Fruit fly (Drosophila melanogaster): ENCODE measurements around the gene Diedel.
A peak's percentile ranks its signal among the peaks of the same experiment; 100 is the strongest.

Diedel gene

dm6 chr3R:29478952-29479538, 14.6 kb upstream of the Diedel start (continued):
- peak; percentile 51 for TF ChIP-seq Nf-YB (GFP tag; optimal IDR thresholded peaks at IDR 0.05)
- TF ChIP-seq Side (GFP tag; optimal IDR thresholded peaks at IDR 0.05): no peak
- TF ChIP-seq CG6689 (GFP tag; IDR thresholded peaks at IDR 0.05): peak; percentile 51
- TF ChIP-seq CG7928 (GFP tag; optimal IDR thresholded peaks at IDR 0.05): peak; percentile 15
- TF ChIP-seq CG4730 (GFP tag; IDR thresholded peaks at IDR 0.05): peak; percentile 68
- peak; percentile 41 for TF ChIP-seq CG1603 (tag; optimal IDR thresholded peaks at IDR 0.05)
- no peak for TF ChIP-seq da (GFP tag; optimal IDR thresholded peaks at IDR 0.05)
- peak; percentile 56 for TF ChIP-seq gcm (GFP tag; optimal IDR thresholded peaks at IDR 0.05)
- peak; percentile 71 for TF ChIP-seq H15 (GFP tag; IDR thresholded peaks at IDR 0.05)
- peak; percentile 75; the same call in 1 of the 2 replicates for TF ChIP-seq CG14014 (GFP tag; IDR thresholded peaks at IDR 0.05)
- no peak for TF ChIP-seq CG8944 (GFP tag; optimal IDR thresholded peaks at IDR 0.05)
- TF ChIP-seq dmrt11E (tag; optimal IDR thresholded peaks at IDR 0.05): no peak
- TF ChIP-seq tna (GFP tag; IDR thresholded peaks at IDR 0.05; ENCODE audit: partially characterized antibody): peak; percentile 24; the same call in 1 of the 2 replicates
- TF ChIP-seq odd (GFP tag; optimal IDR thresholded peaks at IDR 0.05): peak; percentile 55
- TF ChIP-seq CG13775 (GFP tag; optimal IDR thresholded peaks at IDR 0.05): no peak
- TF ChIP-seq dan (GFP tag; IDR thresholded peaks at IDR 0.05): no peak
- no peak for TF ChIP-seq HmgD (GFP tag; optimal IDR thresholded peaks at IDR 0.05)
- peak; percentile 82 for TF ChIP-seq Rfx (GFP tag; IDR thresholded peaks at IDR 0.05)
- peak; percentile 72 for TF ChIP-seq CG14441 (GFP tag; IDR thresholded peaks at IDR 0.05)
- TF ChIP-seq CG7839 (tag; optimal IDR thresholded peaks at IDR 0.05): peak; percentile 72
- no peak for TF ChIP-seq Mad (GFP tag; optimal IDR thresholded peaks at IDR 0.05)
- no peak for TF ChIP-seq CG6791 (GFP tag; IDR thresholded peaks at IDR 0.05; ENCODE audit: partially characterized antibody)
- peak; percentile 82 for TF ChIP-seq vvl (GFP tag; IDR thresholded peaks at IDR 0.05)
- no peak for TF ChIP-seq ssp (GFP tag; IDR thresholded peaks at IDR 0.05)
- TF ChIP-seq caup (GFP tag; optimal IDR thresholded peaks at IDR 0.05; ENCODE audit: severe bottlenecking): peak; percentile 57
- TF ChIP-seq Sry-δ (GFP tag; optimal IDR thresholded peaks at IDR 0.05): no peak
- no peak for TF ChIP-seq CG6175 (GFP tag; IDR thresholded peaks at IDR 0.05)
- TF ChIP-seq sima (GFP tag; optimal IDR thresholded peaks at IDR 0.05): no peak
- no peak for TF ChIP-seq CG30020 (tag; optimal IDR thresholded peaks at IDR 0.05)
- peak; percentile 88 for TF ChIP-seq CG34376 (GFP tag; optimal IDR thresholded peaks at IDR 0.05)
- TF ChIP-seq dmrt99B (tag; optimal IDR thresholded peaks at IDR 0.05): peak; percentile 81
- 0 out of 3 replicates have a peak, but pooled peaks have one; percentile 19 for TF ChIP-seq croc (GFP tag; conservative IDR thresholded peaks at IDR 0.05)
- no peak for TF ChIP-seq Hmx (GFP tag; optimal IDR thresholded peaks at IDR 0.05)
- TF ChIP-seq CG17385 (GFP tag; optimal IDR thresholded peaks at IDR 0.05): peak; percentile 66
- TF ChIP-seq cato (GFP tag; optimal IDR thresholded peaks at IDR 0.05; ENCODE audit: borderline replicate concordance): no peak
- peak; percentile 79 for TF ChIP-seq Fer1 (GFP tag; optimal IDR thresholded peaks at IDR 0.05)
- peak; percentile 1 for TF ChIP-seq Mes4 (GFP tag; optimal IDR thresholded peaks at IDR 0.05)
- TF ChIP-seq danr (GFP tag; IDR thresholded peaks at IDR 0.05): no peak
- peak; percentile 55; the same call in 1 of the 3 replicates for TF ChIP-seq so (GFP tag; IDR thresholded peaks at IDR 0.05)
- TF ChIP-seq wor (GFP tag; IDR thresholded peaks at IDR 0.05): peak; percentile 50; the same call in 1 of the 2 replicates
- peak; percentile 17 for TF ChIP-seq Hr3 (GFP tag; optimal IDR thresholded peaks at IDR 0.05)
- TF ChIP-seq MTF-1 (GFP tag; optimal IDR thresholded peaks at IDR 0.05; ENCODE audit: borderline replicate concordance): peak; percentile 26
- TF ChIP-seq CG4820 (GFP tag; optimal IDR thresholded peaks at IDR 0.05): peak; percentile 24
- no peak for TF ChIP-seq chm (GFP tag; IDR thresholded peaks at IDR 0.05)
- TF ChIP-seq unc-4 (GFP tag; IDR thresholded peaks at IDR 0.05; ENCODE audit: partially characterized antibody): peak; percentile 30; the same call in 1 of the 2 replicates
- TF ChIP-seq CG4854 (GFP tag; optimal IDR thresholded peaks at IDR 0.05): no peak
- TF ChIP-seq Scr (GFP tag; IDR thresholded peaks at IDR 0.05; ENCODE audit: partially characterized antibody): no peak
- TF ChIP-seq sqz (GFP tag; optimal IDR thresholded peaks at IDR 0.05): peak; percentile 49
- TF ChIP-seq Sox100B (GFP tag; optimal IDR thresholded peaks at IDR 0.05): peak; percentile 61
- TF ChIP-seq zen2 (GFP tag; IDR thresholded peaks at IDR 0.05; ENCODE audit: partially characterized antibody): no peak
